Worm (Caenorhabditis elegans) whole organism, young adult: ENCODE data around the gene C17H12.5.

Experiments used
- B0035.1 ChIP-seq: sonication (generic microtip); optimal IDR thresholded peaks from 2 replicates; lab custom pipeline; 2016; ENCODE audit warnings: missing genetic modification characterization, mild to moderate bottlenecking, missing compliant biosample characterization, missing genotype, missing genetic modification reagents
- C17E4.6 ChIP-seq: fragments of 200-800 bp; sonication (Bioruptor generic); IDR thresholded peaks from 2 replicates; pipeline ENCODE4 v1.3.6; 2022; ENCODE audit warnings: missing genetic modification reagents, missing genetic modification characterization, missing compliant biosample characterization
- F37B4.10 ChIP-seq: fragments of 200-800 bp; sonication (Bioruptor generic); IDR thresholded peaks from 2 replicates; pipeline ENCODE4 v1.3.6; 2022; ENCODE audit warnings: missing genetic modification characterization, missing compliant biosample characterization
- F39B2.1 ChIP-seq: fragments of 200-800 bp; sonication (Bioruptor generic); IDR thresholded peaks from 2 replicates; pipeline ENCODE4 v1.3.6; 2022; ENCODE audit warnings: missing genetic modification reagents, missing genetic modification characterization, missing compliant biosample characterization
- F57C9.4 ChIP-seq: sonication (generic microtip); optimal IDR thresholded peaks from 2 replicates; lab custom pipeline; 2017; ENCODE audit warnings: mild to moderate bottlenecking, missing genetic modification characterization, missing compliant biosample characterization
- Y53G8AR.9 ChIP-seq: fragments of 200-800 bp; sonication (Bioruptor generic); conservative IDR thresholded peaks from 2 replicates; pipeline ENCODE4 v1.3.6; 2022; ENCODE audit warnings: missing genetic modification reagents, missing genetic modification characterization, missing compliant biosample characterization
- Y56A3A.18 ChIP-seq: fragments of 200-800 bp; sonication (Bioruptor generic); IDR thresholded peaks from 2 replicates; pipeline ENCODE4 v1.3.6; 2022; ENCODE audit warnings: missing genetic modification reagents, missing genetic modification characterization, missing compliant biosample characterization
- ZK185.1 ChIP-seq: sonication (generic microtip); optimal IDR thresholded peaks from 2 replicates; lab custom pipeline; 2016; ENCODE audit warnings: mild to moderate bottlenecking, missing genetic modification characterization, missing compliant biosample characterization; ENCODE audit not compliant: poor library complexity, severe bottlenecking
- akir-1 ChIP-seq: fragments of 200-800 bp; sonication (Bioruptor generic); optimal IDR thresholded peaks from 2 replicates; lab custom pipeline; 2018; ENCODE audit warnings: mild to moderate bottlenecking, missing genetic modification characterization, moderate library complexity, missing compliant biosample characterization
- ama-1 ChIP-seq, 3 experiments: fragments of 150-350 bp in 1 of 3; sonication (generic microtip) in 2 of 3; optimal IDR thresholded peaks; 2 replicates each; lab custom pipeline; 2014 to 2018; ENCODE audit warnings: missing biosample characterization in 2 of 3, missing genetic modification characterization in 2 of 3, missing genetic modification reagents in 2 of 3
- attf-3 ChIP-seq: fragments of 200-800 bp; sonication (Bioruptor generic); conservative IDR thresholded peaks from 2 replicates; pipeline ENCODE4 v1.3.6; 2022; ENCODE audit warnings: missing genetic modification reagents, missing genetic modification characterization, missing compliant biosample characterization
- attf-6 ChIP-seq: fragments of 200-800 bp; sonication (Bioruptor generic); IDR thresholded peaks from 2 replicates; pipeline ENCODE4 v1.3.6; 2022; ENCODE audit warnings: missing genetic modification reagents, missing genetic modification characterization, missing compliant biosample characterization
- cebp-1 ChIP-seq, 2 experiments: fragments of 200-800 bp in 1 of 2; sonication (Bioruptor generic) in 1 of 2; sonication (generic microtip) in 1 of 2; IDR thresholded peaks in 1 of 2; optimal IDR thresholded peaks in 1 of 2; 2 replicates each; pipeline versions ENCODE4 v1.3.6 to Lab custom; 2017 to 2022; ENCODE audit warnings: missing compliant biosample characterization in 2 of 2, missing genetic modification characterization in 2 of 2, mild to moderate bottlenecking in 1 of 2, missing genetic modification reagents in 1 of 2, moderate library complexity in 1 of 2
- ceh-79 ChIP-seq: sonication (generic microtip); optimal IDR thresholded peaks from 2 replicates; lab custom pipeline; 2017; ENCODE audit warnings: mild to moderate bottlenecking, missing genetic modification characterization, missing compliant biosample characterization
- chd-7 ChIP-seq: sonication (generic microtip); optimal IDR thresholded peaks from 2 replicates; lab custom pipeline; 2016; ENCODE audit warnings: mild to moderate bottlenecking, missing genetic modification characterization, moderate library complexity, missing compliant biosample characterization
- die-1 ChIP-seq: sonication (generic microtip); optimal IDR thresholded peaks from 2 replicates; lab custom pipeline; 2016; ENCODE audit warnings: missing genotype, mild to moderate bottlenecking, missing genetic modification characterization, missing compliant biosample characterization
- dpff-1 ChIP-seq: sonication (generic microtip); optimal IDR thresholded peaks from 2 replicates; lab custom pipeline; 2017; ENCODE audit warnings: mild to moderate bottlenecking, missing genetic modification characterization, missing compliant biosample characterization
- egrh-3 ChIP-seq: fragments of 200-800 bp; sonication (Bioruptor generic); IDR thresholded peaks from 2 replicates; pipeline ENCODE4 v1.3.6; 2022; ENCODE audit warnings: missing genetic modification reagents, missing genetic modification characterization, missing compliant biosample characterization
- hsf-1 ChIP-seq: fragments of 200-800 bp; sonication (Bioruptor generic); IDR thresholded peaks from 2 replicates; pipeline ENCODE4 v1.3.6; 2022; ENCODE audit warnings: missing genetic modification reagents, missing genetic modification characterization, missing compliant biosample characterization
- lin-26 ChIP-seq: fragments of 200-800 bp; sonication (Bioruptor generic); IDR thresholded peaks from 2 replicates; pipeline ENCODE4 v1.3.6; 2022; ENCODE audit warnings: missing genetic modification reagents, missing genetic modification characterization, missing compliant biosample characterization
- lin-35 ChIP-seq, 3 experiments: fragments of 150-350 bp in 2 of 3; sonication (generic microtip) in 1 of 3; optimal IDR thresholded peaks; 2 replicates each; lab custom pipeline; 2014 to 2018; ENCODE audit warnings: missing biosample characterization in 3 of 3, missing genetic modification characterization in 3 of 3, missing genetic modification reagents in 3 of 3
- lin-54 ChIP-seq: fragments of 200-800 bp; sonication (Bioruptor generic); optimal IDR thresholded peaks from 2 replicates; lab custom pipeline; 2018; ENCODE audit warnings: mild to moderate bottlenecking, missing genetic modification characterization, missing compliant biosample characterization
- lsl-1 ChIP-seq: fragments of 200-800 bp; sonication (Bioruptor generic); optimal IDR thresholded peaks from 2 replicates; lab custom pipeline; 2018; ENCODE audit warnings: mild to moderate bottlenecking, missing genetic modification characterization, moderate library complexity, missing compliant biosample characterization
- madf-10 ChIP-seq: sonication (generic microtip); optimal IDR thresholded peaks from 2 replicates; lab custom pipeline; 2016; ENCODE audit warnings: mild to moderate bottlenecking, missing genetic modification characterization, missing compliant biosample characterization
- mxl-1 ChIP-seq: sonication (generic microtip); optimal IDR thresholded peaks from 2 replicates; lab custom pipeline; 2016; ENCODE audit warnings: missing genetic modification characterization, missing compliant biosample characterization
- nfya-1 ChIP-seq: sonication (generic microtip); optimal IDR thresholded peaks from 2 replicates; lab custom pipeline; 2017; ENCODE audit warnings: antibody characterized with exemption, missing compliant biosample characterization, missing genetic modification characterization, borderline replicate concordance; ENCODE audit not compliant: insufficient read depth
- nfya-2 ChIP-seq: fragments of 200-800 bp; sonication (Bioruptor generic); IDR thresholded peaks from 2 replicates; pipeline ENCODE4 v1.3.6; 2022; ENCODE audit warnings: missing genetic modification reagents, missing genetic modification characterization, missing compliant biosample characterization
- nhr-179 ChIP-seq: sonication (generic microtip); optimal IDR thresholded peaks from 2 replicates; lab custom pipeline; 2016; ENCODE audit warnings: mild to moderate bottlenecking, missing genetic modification characterization, missing compliant biosample characterization
- pbrm-1 ChIP-seq: fragments of 200-800 bp; sonication (Bioruptor generic); IDR thresholded peaks from 2 replicates; pipeline ENCODE4 v1.3.6; 2022; ENCODE audit warnings: missing genetic modification reagents, missing genetic modification characterization, missing compliant biosample characterization
- pha-4 ChIP-seq: fragments of 150-350 bp; sonication (generic microtip); optimal IDR thresholded peaks from 2 replicates; lab custom pipeline; 2014; ENCODE audit warnings: missing biosample characterization, missing genetic modification reagents, missing genetic modification characterization
- repo-1 ChIP-seq: sonication (generic microtip); optimal IDR thresholded peaks from 2 replicates; lab custom pipeline; 2017; ENCODE audit warnings: mild to moderate bottlenecking, missing genetic modification characterization, missing compliant biosample characterization
- sea-2 ChIP-seq: fragments of 200-800 bp; sonication (Bioruptor generic); IDR thresholded peaks from 2 replicates; pipeline ENCODE4 v1.3.6; 2022; ENCODE audit warnings: missing genetic modification characterization, missing compliant biosample characterization
- snpc-1.3 ChIP-seq: sonication (generic microtip); optimal IDR thresholded peaks from 2 replicates; lab custom pipeline; 2017; ENCODE audit warnings: missing genetic modification characterization, mild to moderate bottlenecking, missing compliant biosample characterization, antibody characterized with exemption, moderate library complexity, missing genotype, missing genetic modification reagents; ENCODE audit not compliant: insufficient read depth
- somi-1 ChIP-seq: fragments of 200-800 bp; sonication (Bioruptor generic); optimal IDR thresholded peaks from 2 replicates; lab custom pipeline; 2018; ENCODE audit warnings: mild to moderate bottlenecking, missing genetic modification characterization, missing compliant biosample characterization
- ztf-26 ChIP-seq: sonication (generic microtip); optimal IDR thresholded peaks from 2 replicates; lab custom pipeline; 2017; ENCODE audit warnings: missing genetic modification characterization, missing compliant biosample characterization

C17H12.5 gene

ce11 chrIV:6839091-6839522 is 21.7 kb upstream of the C17H12.5 start (continued):
- TF ChIP-seq cebp-1 (GFP tag; IDR thresholded peaks at IDR 0.05; lab: Robert Waterston, UW) (no peak), cebp-1 (tag; optimal IDR thresholded peaks at IDR 0.05; lab: Kevin White, UChicago) (peak; percentile 75), mxl-1 (no peak), F57C9.4 (tag; lab: Kevin White, UChicago) (no peak), nhr-179 (tag; lab: Kevin White, UChicago) (no peak), Y56A3A.18 (GFP tag; lab: Robert Waterston, UW) (no peak), egrh-3 (GFP tag; lab: Robert Waterston, UW) (no peak), pha-4 (peak; percentile 58), dpff-1 (no peak), F37B4.10 (GFP tag; lab: Robert Waterston, UW) (no peak), hsf-1 (GFP tag; lab: Robert Waterston, UW) (no peak), lin-26 (no peak), attf-3 (0 out of 2 replicates have a peak, but pooled peaks have one; percentile 10), nfya-1 (no peak), ZK185.1 (tag; lab: Kevin White, UChicago) (peak; percentile 21), somi-1 (peak; percentile 78), lin-35 (GFP tag; optimal IDR thresholded peaks at IDR 0.05; lab: Kevin White, UChicago) (peak in 1 of 3 experiments; percentile 52), sea-2 (no peak), Y53G8AR.9 (no peak), snpc-1.3 (tag; lab: Kevin White, UChicago) (no peak), ztf-26 (tag; lab: Kevin White, UChicago) (peak; percentile 11), B0035.1 (no peak), lsl-1 (GFP tag; lab: Kevin White, UChicago) (no peak), lin-54 (GFP tag; lab: Kevin White, UChicago) (peak; percentile 40), C17E4.6 (GFP tag; lab: Robert Waterston, UW) (no peak), madf-10 (tag; lab: Kevin White, UChicago) (peak; percentile 48), F39B2.1 (GFP tag; lab: Robert Waterston, UW) (no peak), akir-1 (GFP tag; lab: Kevin White, UChicago) (no peak), nfya-2 (no peak)

DNA sequence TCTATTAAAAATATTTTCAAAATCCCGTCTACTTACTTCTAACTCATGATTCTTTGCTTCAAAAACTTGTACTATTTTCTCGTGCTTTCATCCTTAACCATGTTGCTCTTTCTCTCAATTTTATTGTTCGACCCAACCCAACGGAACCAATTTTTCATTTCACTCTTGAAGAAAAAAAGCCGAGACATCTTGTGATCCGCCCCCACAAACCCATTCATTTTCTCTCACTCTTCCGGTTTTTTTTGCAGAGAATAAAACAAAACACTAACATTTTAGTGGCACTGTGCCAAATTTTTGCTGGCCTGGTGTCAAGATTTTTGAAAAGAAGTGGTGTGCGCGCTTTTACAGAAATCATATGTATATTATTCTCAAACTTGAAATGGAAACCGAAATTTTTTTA is 19.3 kb upstream of the C17H12.5 start:
- TF ChIP-seq repo-1: no peak
- no peak for TF ChIP-seq die-1 (tag; lab: Kevin White, UChicago)

- TF ChIP-seq ama-1 (optimal IDR thresholded peaks at IDR 0.05; lab: Kevin White, UChicago): no peak
- no peak for TF ChIP-seq ama-1 (GFP tag; optimal IDR thresholded peaks at IDR 0.05; lab: Kevin White, UChicago)
- no peak for TF ChIP-seq akir-1 (GFP tag; lab: Kevin White, UChicago)
- no peak for TF ChIP-seq sea-2
- TF ChIP-seq chd-7 (tag; lab: Kevin White, UChicago): no peak
- TF ChIP-seq attf-6: no peak
These were observed 17.3 kb upstream of the C17H12.5 start for ce11 chrIV:6834705-6835104.

ce11 chrIV:6833617-6834016 is 16.2 kb upstream of the C17H12.5 start:
- TF ChIP-seq ceh-79 (tag; lab: Kevin White, UChicago) (no peak), mxl-1 (no peak), pbrm-1 (GFP tag; lab: Robert Waterston, UW) (no peak)
